Worm (Caenorhabditis elegans) whole organism, L4 larva: ENCODE data around the gene gpr-1.

Source experiments
- D1046.2 ChIP-seq: fragments of 200-800 bp; sonication (Bioruptor generic); IDR thresholded peaks from 2 replicates; pipeline ENCODE4 v1.3.6; 2022; ENCODE audit warnings: missing genetic modification characterization, missing compliant biosample characterization
- F49E8.2 ChIP-seq: sonication (generic microtip); optimal IDR thresholded peaks from 2 replicates; lab custom pipeline; 2016; ENCODE audit warnings: missing compliant biosample characterization, mild to moderate bottlenecking, missing genetic modification characterization, borderline replicate concordance
- Y5F2A.4 ChIP-seq: fragments of 200-800 bp; sonication (Bioruptor generic); optimal IDR thresholded peaks from 2 replicates; lab custom pipeline; 2018; ENCODE audit warnings: mild to moderate bottlenecking, missing genetic modification characterization, missing compliant biosample characterization
- ceh-28 ChIP-seq: fragments of 150-350 bp; optimal IDR thresholded peaks from 2 replicates; lab custom pipeline; 2014; ENCODE audit warnings: missing biosample characterization, missing genetic modification reagents, missing genetic modification characterization
- egl-27 ChIP-seq: sonication (generic microtip); optimal IDR thresholded peaks from 3 replicates; lab custom pipeline; 2017; ENCODE audit warnings: missing biosample characterization, missing genetic modification reagents, missing genetic modification characterization
- fkh-10 ChIP-seq: fragments of 150-350 bp; optimal IDR thresholded peaks from 2 replicates; lab custom pipeline; 2014; ENCODE audit warnings: missing biosample characterization, missing genetic modification reagents, missing genetic modification characterization
- spr-3 ChIP-seq: fragments of 200-800 bp; sonication (Bioruptor generic); optimal IDR thresholded peaks from 2 replicates; lab custom pipeline; 2018; ENCODE audit warnings: mild to moderate bottlenecking, missing genetic modification characterization, missing compliant biosample characterization
- unc-62 ChIP-seq, 3 experiments: fragments of 150-350 bp in 1 of 3; sonication (generic microtip); optimal IDR thresholded peaks in 2 of 3; peaks in 1 of 3; 1 replicate in 1 of 3; 2 replicates in 2 of 3; lab custom pipeline; 2014 to 2017; ENCODE audit warnings: missing biosample characterization in 3 of 3, missing genetic modification characterization in 3 of 3, missing genetic modification reagents in 3 of 3, missing genotype in 1 of 3
- ztf-11 ChIP-seq: fragments of 150-350 bp; optimal IDR thresholded peaks from 2 replicates; lab custom pipeline; 2014; ENCODE audit warnings: missing biosample characterization, missing genetic modification characterization

DNA sequence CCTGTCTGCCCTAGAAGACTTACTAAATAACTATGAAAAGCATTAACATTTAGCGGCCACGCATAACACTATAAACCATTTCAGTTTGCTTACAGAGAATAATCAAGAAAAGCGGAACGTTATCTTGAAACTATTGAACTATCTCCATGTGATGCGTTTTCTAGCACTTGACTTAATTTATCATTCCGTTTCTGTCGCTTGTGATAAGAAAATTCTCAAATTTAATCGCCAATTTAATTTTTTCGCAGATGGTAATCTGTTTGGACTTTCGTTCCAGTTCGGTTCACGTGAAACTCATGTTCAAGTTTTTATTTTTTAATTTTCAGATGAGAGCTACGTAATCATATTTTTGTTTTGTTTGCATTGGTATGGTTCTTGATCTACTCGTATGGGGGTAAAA is 28.2 kb downstream of the gpr-1 start:
- TF ChIP-seq ztf-11 (no peak), D1046.2 (no peak), unc-62 (GFP tag; optimal IDR thresholded peaks at IDR 0.05 in 1 of 2; lab: Kevin White, UChicago) (no peak), unc-62 (tag; optimal IDR thresholded peaks at IDR 0.05; lab: Kevin White, UChicago) (no peak), F49E8.2 (no peak), Y5F2A.4 (GFP tag; lab: Kevin White, UChicago) (no peak), spr-3 (GFP tag; lab: Kevin White, UChicago) (no peak), ceh-28 (no peak), egl-27 (tag; lab: Kevin White, UChicago) (no peak), fkh-10 (GFP tag; lab: Kevin White, UChicago) (no peak)
